Worm (Caenorhabditis elegans) whole organism, late embryonic: ENCODE data around the gene C02B8.7.

Experiments
- F13H6.1 ChIP-seq: sonication (generic microtip); optimal IDR thresholded peaks from 2 replicates; lab custom pipeline; 2016; ENCODE audit warnings: missing genetic modification characterization, missing compliant biosample characterization
- K02D7.2 ChIP-seq: sonication (generic microtip); optimal IDR thresholded peaks from 2 replicates; lab custom pipeline; 2017; ENCODE audit warnings: mild to moderate bottlenecking, missing genetic modification characterization, missing compliant biosample characterization
- K09A11.1 ChIP-seq: sonication (generic microtip); optimal IDR thresholded peaks from 2 replicates; lab custom pipeline; 2017; ENCODE audit warnings: antibody characterized with exemption, mild to moderate bottlenecking, missing genetic modification characterization, missing compliant biosample characterization; ENCODE audit not compliant: insufficient read depth
- Y22D7AL.16 ChIP-seq: sonication (generic microtip); optimal IDR thresholded peaks from 2 replicates; lab custom pipeline; 2016; ENCODE audit warnings: missing genetic modification characterization, missing compliant biosample characterization
- ama-1 ChIP-seq: fragments of 150-350 bp; optimal IDR thresholded peaks from 2 replicates; lab custom pipeline; 2014
- ceh-14 ChIP-seq: sonication (generic microtip); optimal IDR thresholded peaks from 2 replicates; lab custom pipeline; 2016; ENCODE audit warnings: missing genotype, missing genetic modification characterization, missing compliant biosample characterization
- ceh-18 ChIP-seq: sonication (generic microtip); optimal IDR thresholded peaks from 2 replicates; lab custom pipeline; 2016; ENCODE audit warnings: missing genetic modification characterization, missing compliant biosample characterization
- ceh-19 ChIP-seq: fragments of 200-800 bp; sonication (Bioruptor generic); optimal IDR thresholded peaks from 2 replicates; lab custom pipeline; 2018; ENCODE audit warnings: mild to moderate bottlenecking, missing genetic modification characterization, missing compliant biosample characterization
- ceh-24 ChIP-seq: sonication (generic microtip); optimal IDR thresholded peaks from 2 replicates; lab custom pipeline; 2016; ENCODE audit warnings: mild to moderate bottlenecking, missing genetic modification characterization, missing compliant biosample characterization
- ceh-31 ChIP-seq: sonication (generic microtip); optimal IDR thresholded peaks from 2 replicates; lab custom pipeline; 2016; ENCODE audit warnings: missing genetic modification characterization, missing compliant biosample characterization
- ceh-34 ChIP-seq: sonication (generic microtip); optimal IDR thresholded peaks from 2 replicates; lab custom pipeline; 2016; ENCODE audit warnings: mild to moderate bottlenecking, missing genetic modification characterization, missing compliant biosample characterization
- ceh-45 ChIP-seq: fragments of 200-800 bp; sonication (Bioruptor generic); IDR thresholded peaks from 2 replicates; pipeline ENCODE4 v1.3.6; 2022; ENCODE audit warnings: missing genetic modification reagents, missing genetic modification characterization, missing compliant biosample characterization
- ceh-48 ChIP-seq: sonication (generic microtip); optimal IDR thresholded peaks from 2 replicates; lab custom pipeline; 2016; ENCODE audit warnings: missing genetic modification characterization, inconsistent platforms, missing compliant biosample characterization
- ceh-9 ChIP-seq: sonication (generic microtip); optimal IDR thresholded peaks from 2 replicates; lab custom pipeline; 2016; ENCODE audit warnings: mild to moderate bottlenecking, missing genetic modification characterization, inconsistent platforms, missing compliant biosample characterization
- che-1 ChIP-seq: sonication (generic microtip); optimal IDR thresholded peaks from 2 replicates; lab custom pipeline; 2016; ENCODE audit warnings: mild to moderate bottlenecking, missing genetic modification characterization, missing compliant biosample characterization
- dmd-4 ChIP-seq: sonication (generic microtip); optimal IDR thresholded peaks from 2 replicates; lab custom pipeline; 2016; ENCODE audit warnings: borderline replicate concordance, missing genetic modification characterization, missing compliant biosample characterization
- dve-1 ChIP-seq: sonication (generic microtip); optimal IDR thresholded peaks from 2 replicates; lab custom pipeline; 2017; ENCODE audit warnings: antibody characterized with exemption, mild to moderate bottlenecking, missing genetic modification characterization, missing compliant biosample characterization
- elt-2 ChIP-seq: sonication (generic microtip); optimal IDR thresholded peaks from 2 replicates; lab custom pipeline; 2016; ENCODE audit warnings: missing genetic modification reagents, missing genetic modification characterization, missing compliant biosample characterization
- elt-4 ChIP-seq: sonication (generic microtip); optimal IDR thresholded peaks from 2 replicates; lab custom pipeline; 2016; ENCODE audit warnings: missing genetic modification characterization, missing compliant biosample characterization
- ets-4 ChIP-seq: sonication (generic microtip); optimal IDR thresholded peaks from 2 replicates; lab custom pipeline; 2016; ENCODE audit warnings: missing genetic modification characterization, missing compliant biosample characterization
- eyg-1 ChIP-seq: sonication (generic microtip); optimal IDR thresholded peaks from 2 replicates; lab custom pipeline; 2016; ENCODE audit warnings: missing genotype, missing genetic modification characterization, missing compliant biosample characterization
- fkh-10 ChIP-seq: fragments of 150-350 bp; optimal IDR thresholded peaks from 2 replicates; lab custom pipeline; 2014; ENCODE audit warnings: missing biosample characterization, missing genetic modification reagents, missing genetic modification characterization
- fkh-6 ChIP-seq: sonication (generic microtip); optimal IDR thresholded peaks from 2 replicates; lab custom pipeline; 2016; ENCODE audit warnings: missing genetic modification characterization, missing compliant biosample characterization
- gmeb-2 ChIP-seq: sonication (generic microtip); optimal IDR thresholded peaks from 2 replicates; lab custom pipeline; 2016; ENCODE audit warnings: missing genetic modification characterization, inconsistent platforms, missing compliant biosample characterization
- hlh-15 ChIP-seq: sonication (generic microtip); optimal IDR thresholded peaks from 2 replicates; lab custom pipeline; 2016; ENCODE audit warnings: missing genetic modification characterization, missing compliant biosample characterization
- hlh-30 ChIP-seq: sonication (generic microtip); optimal IDR thresholded peaks from 2 replicates; lab custom pipeline; 2017; ENCODE audit warnings: antibody characterized with exemption, missing genetic modification characterization, missing compliant biosample characterization; ENCODE audit not compliant: insufficient read depth
- hlh-6 ChIP-seq: sonication (generic microtip); optimal IDR thresholded peaks from 2 replicates; lab custom pipeline; 2016; ENCODE audit warnings: missing genotype, missing genetic modification characterization, missing compliant biosample characterization
- mec-3 ChIP-seq: sonication (generic microtip); optimal IDR thresholded peaks from 2 replicates; lab custom pipeline; 2016; ENCODE audit warnings: borderline replicate concordance, missing genetic modification characterization, missing compliant biosample characterization
- nfya-1 ChIP-seq: sonication (generic microtip); optimal IDR thresholded peaks from 2 replicates; lab custom pipeline; 2017; ENCODE audit warnings: missing genetic modification characterization, mild to moderate bottlenecking, missing compliant biosample characterization, antibody characterized with exemption, moderate library complexity
- nhr-11 ChIP-seq: fragments of 150-350 bp; optimal IDR thresholded peaks from 2 replicates; lab custom pipeline; 2014; ENCODE audit warnings: missing biosample characterization, missing genetic modification characterization
- nhr-232 ChIP-seq: sonication (generic microtip); optimal IDR thresholded peaks from 2 replicates; lab custom pipeline; 2016; ENCODE audit warnings: missing genetic modification characterization, missing compliant biosample characterization
- odd-2 ChIP-seq: sonication (generic microtip); optimal IDR thresholded peaks from 2 replicates; lab custom pipeline; 2017; ENCODE audit warnings: antibody characterized with exemption, mild to moderate bottlenecking, missing genetic modification characterization, missing compliant biosample characterization
- pag-3 ChIP-seq: sonication (generic microtip); optimal IDR thresholded peaks from 2 replicates; lab custom pipeline; 2016; ENCODE audit warnings: missing compliant biosample characterization, missing genetic modification characterization, borderline replicate concordance
- pat-9 ChIP-seq: fragments of 200-800 bp; sonication (Bioruptor generic); optimal IDR thresholded peaks from 2 replicates; lab custom pipeline; 2018; ENCODE audit warnings: mild to moderate bottlenecking, missing genetic modification characterization, moderate library complexity, missing compliant biosample characterization
- pha-4 ChIP-seq: fragments of 150-350 bp; optimal IDR thresholded peaks from 2 replicates; lab custom pipeline; 2018; ENCODE audit warnings: missing biosample characterization, missing genetic modification reagents, missing genetic modification characterization
- pqm-1 ChIP-seq: sonication (generic microtip); optimal IDR thresholded peaks from 2 replicates; lab custom pipeline; 2016; ENCODE audit warnings: missing genetic modification characterization, missing compliant biosample characterization
- pros-1 ChIP-seq: fragments of 150-350 bp; optimal IDR thresholded peaks from 2 replicates; lab custom pipeline; 2014; ENCODE audit warnings: missing biosample characterization, missing genetic modification reagents, missing genetic modification characterization
- ref-2 ChIP-seq: sonication (generic microtip); optimal IDR thresholded peaks from 2 replicates; lab custom pipeline; 2016; ENCODE audit warnings: missing genetic modification characterization, missing compliant biosample characterization
- sdc-2 ChIP-seq: sonication (generic microtip); optimal IDR thresholded peaks from 2 replicates; lab custom pipeline; 2016; ENCODE audit warnings: missing genotype, missing genetic modification characterization, missing compliant biosample characterization
- sox-2 ChIP-seq: fragments of 200-800 bp; sonication (Bioruptor generic); IDR thresholded peaks from 2 replicates; pipeline ENCODE4 v1.3.6; 2022; ENCODE audit warnings: missing genetic modification reagents, missing genetic modification characterization, missing compliant biosample characterization
- sox-4 ChIP-seq: sonication (generic microtip); optimal IDR thresholded peaks from 2 replicates; lab custom pipeline; 2017; ENCODE audit warnings: mild to moderate bottlenecking, missing genetic modification characterization, inconsistent platforms, missing compliant biosample characterization
- tbx-2 ChIP-seq: sonication (generic microtip); optimal IDR thresholded peaks from 2 replicates; lab custom pipeline; 2016; ENCODE audit warnings: missing genetic modification characterization, missing compliant biosample characterization
- tbx-7 ChIP-seq: sonication (generic microtip); optimal IDR thresholded peaks from 2 replicates; lab custom pipeline; 2016; ENCODE audit warnings: missing genotype, missing genetic modification characterization, missing compliant biosample characterization
- unc-42 ChIP-seq: sonication (generic microtip); optimal IDR thresholded peaks from 2 replicates; lab custom pipeline; 2016; ENCODE audit warnings: missing genotype, missing genetic modification characterization, missing compliant biosample characterization
- unc-55 ChIP-seq: sonication (generic microtip); optimal IDR thresholded peaks from 2 replicates; lab custom pipeline; 2017; ENCODE audit warnings: missing biosample characterization, missing genetic modification reagents, missing genetic modification characterization
- unc-86 ChIP-seq: sonication (generic microtip); optimal IDR thresholded peaks from 2 replicates; lab custom pipeline; 2016; ENCODE audit warnings: missing genetic modification characterization, missing compliant biosample characterization
- ztf-16 ChIP-seq: sonication (generic microtip); optimal IDR thresholded peaks from 2 replicates; lab custom pipeline; 2017; ENCODE audit warnings: missing genetic modification characterization, missing compliant biosample characterization

Gene C02B8.7

DNA sequence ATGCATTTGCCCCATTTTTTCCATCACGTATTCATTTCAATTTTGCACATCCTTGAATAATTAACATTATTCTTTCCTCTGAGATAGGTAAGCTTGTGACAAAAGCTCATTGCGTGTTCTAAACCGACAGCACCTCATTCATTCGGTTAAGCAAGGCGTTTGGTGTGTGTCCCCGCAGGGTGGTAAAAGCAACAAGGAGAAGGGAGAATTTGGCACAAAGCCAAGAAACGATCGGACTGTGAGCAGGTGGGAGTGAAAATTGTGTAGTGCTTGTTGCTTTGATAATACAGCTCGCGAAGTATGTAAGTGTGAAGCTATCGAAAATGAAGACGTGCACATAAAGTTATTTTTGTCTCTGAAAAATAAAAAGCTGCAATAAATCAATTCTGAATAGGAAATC lies 19.5 kb upstream of the C02B8.7 start:
- TF ChIP-seq ceh-18 (tag; lab: Kevin White, UChicago) (peak; percentile 23), K09A11.1 (tag; lab: Kevin White, UChicago) (no peak), K02D7.2 (no peak), ama-1 (lab: Kevin White, UChicago) (no peak), hlh-6 (tag; lab: Kevin White, UChicago) (no peak), elt-2 (tag; lab: Kevin White, UChicago) (no peak), F13H6.1 (no peak), nfya-1 (tag; lab: Kevin White, UChicago) (peak; percentile 47), tbx-7 (tag; lab: Kevin White, UChicago) (no peak), unc-42 (tag; lab: Kevin White, UChicago) (peak; percentile 23), tbx-2 (peak; percentile 62), odd-2 (tag; lab: Kevin White, UChicago) (no peak), ceh-14 (tag; lab: Kevin White, UChicago) (no peak), ceh-31 (tag; lab: Kevin White, UChicago) (peak; percentile 56), sdc-2 (tag; lab: Kevin White, UChicago) (peak; percentile 5), unc-55 (GFP tag; lab: Kevin White, UChicago) (peak; percentile 28)

DNA sequence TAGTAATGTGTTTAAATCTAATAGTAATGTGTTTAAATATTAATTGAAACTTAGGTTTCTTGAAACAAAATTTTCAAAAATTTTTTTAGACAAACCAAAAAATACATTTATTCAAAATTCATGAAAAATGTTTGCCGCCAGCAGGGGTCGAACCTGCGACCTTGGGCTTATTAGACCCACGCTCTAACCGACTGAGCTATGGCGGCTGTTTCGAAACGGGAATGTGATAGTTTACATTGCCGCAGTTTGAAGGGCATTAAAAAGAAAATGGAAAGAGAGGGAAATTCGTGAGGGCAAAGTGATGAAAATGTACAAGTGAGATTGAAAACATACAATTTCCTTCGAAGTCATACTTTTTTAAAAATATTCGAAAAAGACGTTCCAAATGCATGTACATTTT lies 18.8 kb upstream of the C02B8.7 start:
- TF ChIP-seq ceh-45 (GFP tag; lab: Robert Waterston, UW) (0 out of 2 replicates have a peak, but pooled peaks have one; percentile 17), pha-4 (no peak)

- TF ChIP-seq Y22D7AL.16 (tag; lab: Kevin White, UChicago), result peak; percentile 84
- no peak for TF ChIP-seq hlh-30 (tag; lab: Kevin White, UChicago)
- peak; percentile 71 for TF ChIP-seq pat-9
- no peak for TF ChIP-seq elt-4 (tag; lab: Kevin White, UChicago)
- no peak for TF ChIP-seq unc-42 (tag; lab: Kevin White, UChicago)
- peak; percentile 27 for TF ChIP-seq K09A11.1 (tag; lab: Kevin White, UChicago)
- no peak for TF ChIP-seq pag-3
- TF ChIP-seq unc-86 (tag; lab: Kevin White, UChicago), result peak; percentile 15
- no peak for TF ChIP-seq dve-1 (tag; lab: Kevin White, UChicago)
- no peak for TF ChIP-seq pros-1 (tag; lab: Kevin White, UChicago)
- peak; percentile 76 for TF ChIP-seq ceh-9 (tag; lab: Kevin White, UChicago)
- no peak for TF ChIP-seq nhr-11
- TF ChIP-seq ceh-31 (tag; lab: Kevin White, UChicago), result peak; percentile 72
- TF ChIP-seq pqm-1 (tag; lab: Kevin White, UChicago), result no peak
- peak; percentile 88 for TF ChIP-seq ceh-19 (GFP tag; lab: Kevin White, UChicago)
- peak; percentile 80 for TF ChIP-seq sox-4 (tag; lab: Kevin White, UChicago)
- peak; percentile 91 for TF ChIP-seq sox-2
- TF ChIP-seq dmd-4 (tag; lab: Kevin White, UChicago), result peak; percentile 80
- TF ChIP-seq eyg-1 (tag; lab: Kevin White, UChicago), result peak; percentile 69
- peak; percentile 75 for TF ChIP-seq ceh-24
- peak; percentile 44 for TF ChIP-seq fkh-6 (tag; lab: Kevin White, UChicago)
- no peak for TF ChIP-seq hlh-15 (tag; lab: Kevin White, UChicago)
- TF ChIP-seq che-1 (tag; lab: Kevin White, UChicago), result peak; percentile 87
- peak; percentile 69 for TF ChIP-seq nhr-232 (tag; lab: Kevin White, UChicago)
- TF ChIP-seq F13H6.1, result peak; percentile 70
- TF ChIP-seq unc-55 (GFP tag; lab: Kevin White, UChicago), result no peak
- peak; percentile 86 for TF ChIP-seq ceh-45 (GFP tag; lab: Robert Waterston, UW)
- TF ChIP-seq pha-4, result no peak
- TF ChIP-seq ztf-16 (tag; lab: Kevin White, UChicago), result peak; percentile 12
- no peak for TF ChIP-seq ceh-18 (tag; lab: Kevin White, UChicago)
- TF ChIP-seq ama-1 (lab: Kevin White, UChicago), result no peak
- TF ChIP-seq ceh-14 (tag; lab: Kevin White, UChicago), result peak; percentile 70
- TF ChIP-seq ref-2, result peak; percentile 1
- TF ChIP-seq ceh-34 (tag; lab: Kevin White, UChicago), result peak; percentile 74
- TF ChIP-seq K02D7.2, result peak; percentile 73
- TF ChIP-seq fkh-10 (GFP tag; lab: Kevin White, UChicago), result no peak
- peak; percentile 21 for TF ChIP-seq ets-4 (tag; lab: Kevin White, UChicago)
- TF ChIP-seq nfya-1 (tag; lab: Kevin White, UChicago), result peak; percentile 7
- peak; percentile 61 for TF ChIP-seq odd-2 (tag; lab: Kevin White, UChicago)
- TF ChIP-seq mec-3 (tag; lab: Kevin White, UChicago), result no peak
- peak; percentile 61 for TF ChIP-seq ceh-48
- TF ChIP-seq hlh-6 (tag; lab: Kevin White, UChicago), result peak; percentile 81
- peak; percentile 89 for TF ChIP-seq gmeb-2 (tag; lab: Kevin White, UChicago)
Measured at ce11 chrX:8155969-8156368, 18.3 kb upstream of the C02B8.7 start.
